Fruit fly (Drosophila melanogaster) S2 (cell line): ENCODE data around the gene CG14332.
"Not testable (repeated sequence)": the region's sequence is repeated elsewhere in the genome, so short reads cannot be mapped to it uniquely, and the experiment has no call there.

Source experiments
- CG8478 ChIP-seq: fragments of >200 bp; optimal IDR thresholded peaks from 2 replicates; lab custom pipeline; 2018
- CTCF ChIP-seq, 2 experiments: fragments of >200 bp; optimal IDR thresholded peaks; 2 replicates each; lab custom pipeline; 2018

DNA sequence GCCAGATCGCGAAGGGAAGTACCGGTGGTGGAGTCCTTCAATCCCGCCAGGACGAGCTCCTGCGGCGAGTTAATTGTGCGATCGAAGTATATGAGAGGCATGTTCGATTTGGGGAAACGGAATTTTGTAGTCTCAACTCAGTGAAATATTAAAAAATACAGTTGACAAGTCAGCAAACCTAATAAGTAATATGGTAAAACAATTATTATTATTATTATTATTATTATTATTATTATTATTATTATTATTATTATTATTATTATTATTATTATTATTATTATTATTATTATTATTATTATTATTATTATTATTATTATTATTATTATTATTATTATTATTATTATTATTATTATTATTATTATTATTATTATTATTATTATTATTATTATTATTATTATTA is 34.7 kb upstream of the CG14332 start, which contains the start of gene CG14330:
- not testable (repeated sequence) for TF ChIP-seq CG8478 (lab: Kevin White, UChicago); CTCF (optimal IDR thresholded peaks at IDR 0.05; lab: Kevin White, UChicago)
